Worm (Caenorhabditis elegans) whole organism, early embryonic: ENCODE results near the gene mpst-2.
"Not testable (repeated sequence)": the region's sequence is repeated elsewhere in the genome, so short reads cannot be mapped to it uniquely, and the experiment has no call there.

ENCODE experiments used
- B0310.2 ChIP-seq: sonication (generic microtip); optimal IDR thresholded peaks from 2 replicates; lab custom pipeline; 2016; ENCODE audit warnings: mild to moderate bottlenecking, missing genetic modification characterization, missing compliant biosample characterization
- F13C5.2 ChIP-seq: sonication (generic microtip); optimal IDR thresholded peaks from 2 replicates; lab custom pipeline; 2017; ENCODE audit warnings: mild to moderate bottlenecking, missing genetic modification characterization, inconsistent platforms, missing compliant biosample characterization
- aly-1 ChIP-seq: sonication (generic microtip); optimal IDR thresholded peaks from 2 replicates; lab custom pipeline; 2016; ENCODE audit warnings: missing genetic modification characterization, missing compliant biosample characterization
- ama-1 ChIP-seq: fragments of 150-350 bp; optimal IDR thresholded peaks from 2 replicates; lab custom pipeline; 2014
- ceh-13 ChIP-seq: fragments of 200-800 bp; sonication (Bioruptor generic); optimal IDR thresholded peaks from 2 replicates; lab custom pipeline; 2018; ENCODE audit warnings: mild to moderate bottlenecking, missing genetic modification characterization, missing compliant biosample characterization
- ceh-36 ChIP-seq: sonication (generic microtip); optimal IDR thresholded peaks from 2 replicates; lab custom pipeline; 2016; ENCODE audit warnings: missing genetic modification characterization, inconsistent platforms, missing compliant biosample characterization
- ets-7 ChIP-seq: sonication (generic microtip); optimal IDR thresholded peaks from 2 replicates; lab custom pipeline; 2016; ENCODE audit warnings: missing genotype, missing genetic modification characterization, missing compliant biosample characterization
- flt-1 ChIP-seq: fragments of 200-800 bp; sonication (Bioruptor generic); IDR thresholded peaks from 2 replicates; pipeline ENCODE4 v1.3.6; 2022; ENCODE audit warnings: missing genetic modification characterization, missing compliant biosample characterization
- hmbx-1 ChIP-seq: sonication (generic microtip); optimal IDR thresholded peaks from 2 replicates; lab custom pipeline; 2016; ENCODE audit warnings: mild to moderate bottlenecking, missing genetic modification characterization, missing compliant biosample characterization
- hmg-4 ChIP-seq: fragments of 200-800 bp; sonication (Bioruptor generic); optimal IDR thresholded peaks from 2 replicates; lab custom pipeline; 2018; ENCODE audit warnings: mild to moderate bottlenecking, missing genetic modification characterization, missing compliant biosample characterization
- hnd-1 ChIP-seq: sonication (generic microtip); optimal IDR thresholded peaks from 2 replicates; lab custom pipeline; 2016; ENCODE audit warnings: missing genetic modification characterization, missing compliant biosample characterization
- pes-1 ChIP-seq: fragments of 200-800 bp; sonication (Bioruptor generic); IDR thresholded peaks from 2 replicates; pipeline ENCODE4 v1.3.6; 2022; ENCODE audit warnings: missing genetic modification reagents, missing genetic modification characterization, missing compliant biosample characterization
- scrt-1 ChIP-seq: fragments of 200-800 bp; sonication (Bioruptor generic); IDR thresholded peaks from 2 replicates; pipeline ENCODE4 v1.3.6; 2022; ENCODE audit warnings: missing genetic modification characterization, missing compliant biosample characterization
- sea-1 ChIP-seq: fragments of 200-800 bp; sonication (Bioruptor generic); conservative IDR thresholded peaks from 2 replicates; pipeline ENCODE4 v1.3.6; 2022; ENCODE audit warnings: missing genetic modification characterization, missing compliant biosample characterization
- tbx-11 ChIP-seq: fragments of 200-800 bp; sonication (Bioruptor generic); IDR thresholded peaks from 2 replicates; pipeline ENCODE4 v1.3.6; 2022; ENCODE audit warnings: missing genetic modification characterization, missing compliant biosample characterization
- tbx-37 ChIP-seq: fragments of 200-800 bp; sonication (Bioruptor generic); conservative IDR thresholded peaks from 2 replicates; pipeline ENCODE4 v1.3.6; 2022; ENCODE audit warnings: missing genetic modification reagents, missing genetic modification characterization, missing compliant biosample characterization
- tra-4 ChIP-seq: sonication (generic microtip); optimal IDR thresholded peaks from 2 replicates; lab custom pipeline; 2017; ENCODE audit warnings: missing genetic modification characterization, missing compliant biosample characterization

mpst-2 gene

ce11 chrV:14895557-14895956 is 2.3 kb upstream of the mpst-2 start, which contains the start of gene mpst-3:
Gene mpst-3, plus strand, starts transcription at chrV:14895647.
- no peak for TF ChIP-seq ceh-36 (tag; lab: Kevin White, UChicago)
- TF ChIP-seq pes-1 (GFP tag; lab: Robert Waterston, UW) = no peak
- no peak for TF ChIP-seq scrt-1
- TF ChIP-seq ets-7 (tag; lab: Kevin White, UChicago) = no peak
- no peak for TF ChIP-seq hnd-1 (tag; lab: Kevin White, UChicago)
- TF ChIP-seq hmbx-1 (tag; lab: Kevin White, UChicago) = no peak
- TF ChIP-seq flt-1 (GFP tag; lab: Robert Waterston, UW) = no peak
- TF ChIP-seq ama-1 = no peak
- no peak for TF ChIP-seq tbx-37
- TF ChIP-seq aly-1 (tag; lab: Kevin White, UChicago) = no peak
- no peak for TF ChIP-seq sea-1 (GFP tag; lab: Robert Waterston, UW)
- no peak for TF ChIP-seq tra-4 (tag; lab: Kevin White, UChicago)
- TF ChIP-seq B0310.2 = no peak
- no peak for TF ChIP-seq tbx-11 (GFP tag; lab: Robert Waterston, UW)
- no peak for TF ChIP-seq hmg-4 (GFP tag; lab: Kevin White, UChicago)

- TF ChIP-seq tbx-37; tbx-11 (GFP tag; lab: Robert Waterston, UW); F13C5.2: not testable (repeated sequence)
Measured at ce11 chrV:14890782-14891181, 2.5 kb downstream of the mpst-2 start, which contains the start of gene nspa-2. Gene nspa-2, plus strand, starts transcription at chrV:14891082.

- TF ChIP-seq B0310.2 (no peak), F13C5.2 (no peak), hmg-4 (GFP tag; lab: Kevin White, UChicago) (no peak), ceh-13 (GFP tag; lab: Kevin White, UChicago) (no peak), scrt-1 (no peak), tbx-11 (GFP tag; lab: Robert Waterston, UW) (no peak), flt-1 (GFP tag; lab: Robert Waterston, UW) (no peak), tbx-37 (no peak), ama-1 (no peak), pes-1 (GFP tag; lab: Robert Waterston, UW) (no peak)
Measured at ce11 chrV:14877242-14877819, 15.9 kb downstream of the mpst-2 start.

- not testable (repeated sequence) for TF ChIP-seq hnd-1 (tag; lab: Kevin White, UChicago); flt-1 (GFP tag; lab: Robert Waterston, UW); aly-1 (tag; lab: Kevin White, UChicago)
Measured at ce11 chrV:14876724-14877123, 16.5 kb downstream of the mpst-2 start, which contains the start of gene ZC412.10. Gene ZC412.10, minus strand, starts transcription at chrV:14876824.

ce11 chrV:14876257-14876656 is 17.0 kb downstream of the mpst-2 start:
- peak; percentile 41 for TF ChIP-seq hmg-4 (GFP tag; lab: Kevin White, UChicago)
- no peak for TF ChIP-seq aly-1 (tag; lab: Kevin White, UChicago)
- peak; percentile 53 for TF ChIP-seq ceh-36 (tag; lab: Kevin White, UChicago)
- TF ChIP-seq F13C5.2 = peak; percentile 44
- peak; percentile 73 for TF ChIP-seq flt-1 (GFP tag; lab: Robert Waterston, UW)
- TF ChIP-seq tbx-11 (GFP tag; lab: Robert Waterston, UW) = peak; percentile 45; the same call in 1 of the 2 replicates
- peak; percentile 83 for TF ChIP-seq pes-1 (GFP tag; lab: Robert Waterston, UW)
- TF ChIP-seq ama-1 = no peak
- TF ChIP-seq scrt-1 = peak; percentile 74
- no peak for TF ChIP-seq ets-7 (tag; lab: Kevin White, UChicago)
- no peak for TF ChIP-seq hnd-1 (tag; lab: Kevin White, UChicago)
- peak; percentile 49; the same call in 1 of the 2 replicates for TF ChIP-seq tbx-37
- peak; percentile 72 for TF ChIP-seq B0310.2
- no peak for TF ChIP-seq tra-4 (tag; lab: Kevin White, UChicago)
- TF ChIP-seq sea-1 (GFP tag; lab: Robert Waterston, UW) = no peak
- TF ChIP-seq hmbx-1 (tag; lab: Kevin White, UChicago) = no peak
- peak; percentile 30 for TF ChIP-seq ceh-13 (GFP tag; lab: Kevin White, UChicago)

ce11 chrV:14875371-14875770 is 17.9 kb downstream of the mpst-2 start, which contains the start of gene ZC412.5:
Gene ZC412.5, minus strand, starts transcription at chrV:14875471.
- TF ChIP-seq flt-1 (GFP tag; lab: Robert Waterston, UW) (no peak), hmg-4 (GFP tag; lab: Kevin White, UChicago) (no peak), F13C5.2 (no peak), tra-4 (tag; lab: Kevin White, UChicago) (no peak), hmbx-1 (tag; lab: Kevin White, UChicago) (no peak), aly-1 (tag; lab: Kevin White, UChicago) (no peak), sea-1 (GFP tag; lab: Robert Waterston, UW) (no peak), ets-7 (tag; lab: Kevin White, UChicago) (no peak), ceh-13 (GFP tag; lab: Kevin White, UChicago) (no peak), pes-1 (GFP tag; lab: Robert Waterston, UW) (no peak), hnd-1 (tag; lab: Kevin White, UChicago) (no peak), B0310.2 (no peak), scrt-1 (no peak)

- TF ChIP-seq hmbx-1 (tag; lab: Kevin White, UChicago) (no peak), flt-1 (GFP tag; lab: Robert Waterston, UW) (no peak), tbx-11 (GFP tag; lab: Robert Waterston, UW) (no peak), sea-1 (GFP tag; lab: Robert Waterston, UW) (no peak), pes-1 (GFP tag; lab: Robert Waterston, UW) (no peak), tra-4 (tag; lab: Kevin White, UChicago) (no peak), F13C5.2 (no peak), scrt-1 (no peak), hnd-1 (tag; lab: Kevin White, UChicago) (no peak), ama-1 (no peak), ceh-13 (GFP tag; lab: Kevin White, UChicago) (no peak), aly-1 (tag; lab: Kevin White, UChicago) (no peak), tbx-37 (no peak), B0310.2 (no peak), hmg-4 (GFP tag; lab: Kevin White, UChicago) (no peak), ceh-36 (tag; lab: Kevin White, UChicago) (no peak), ets-7 (tag; lab: Kevin White, UChicago) (no peak)
Measured at ce11 chrV:14871365-14871764, 21.9 kb downstream of the mpst-2 start, which contains the start of gene ZC412.3. Gene ZC412.3, minus strand, starts transcription at chrV:14871547.
